Fruit fly (Drosophila melanogaster) Kc167 (cell line): Measurements from ENCODE around the gene CG9515.

Experiments
- Myc ChIP-seq: fragments of >200 bp; optimal IDR thresholded peaks from 2 replicates; lab custom pipeline; 2017; ENCODE audit warnings: missing external identifiers
- h ChIP-seq: fragments of >200 bp; optimal IDR thresholded peaks from 3 replicates; lab custom pipeline; 2018; ENCODE audit warnings: missing external identifiers
- psq ChIP-seq: fragments of >200 bp; optimal IDR thresholded peaks from 2 replicates; lab custom pipeline; 2017; ENCODE audit warnings: missing external identifiers
- ttk ChIP-seq: sonication (Bioruptor generic); optimal IDR thresholded peaks from 2 replicates; lab custom pipeline; 2017; ENCODE audit warnings: missing external identifiers

DNA sequence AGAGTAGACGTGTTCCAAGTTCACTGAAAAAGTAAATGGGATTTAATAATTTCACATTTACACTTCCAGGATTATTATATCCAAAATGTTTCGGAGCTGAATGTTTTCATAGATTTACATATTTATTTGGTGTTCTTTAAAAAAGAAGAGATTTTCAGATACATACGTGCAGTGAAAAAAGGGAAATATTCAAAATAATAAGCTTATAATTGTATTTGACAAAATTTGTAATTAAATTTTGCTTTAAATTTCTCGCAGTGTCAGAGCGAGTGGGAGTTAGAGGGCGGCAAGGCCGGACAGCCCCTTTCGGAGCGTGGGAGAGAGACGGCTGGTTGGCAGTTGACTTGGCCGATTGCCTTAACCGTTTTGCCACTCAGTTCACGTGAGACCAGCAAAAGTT, 6.1 kb downstream of the CG9515 start, which contains the start of gene Tsp29Fb:
- TF ChIP-seq Myc (no peak), psq (lab: Kevin White, UChicago) (no peak), h (lab: Kevin White, UChicago) (no peak), ttk (lab: Kevin White, UChicago) (no peak)
